Worm (Caenorhabditis elegans) whole organism, L2 larva: ENCODE data around the gene F41E6.5.

Source experiments
- alr-1 ChIP-seq: fragments of 150-350 bp; optimal IDR thresholded peaks from 2 replicates; lab custom pipeline; 2014; ENCODE audit warnings: missing biosample characterization, missing genetic modification characterization
- blmp-1 ChIP-seq: sonication (generic microtip); optimal IDR thresholded peaks from 2 replicates; lab custom pipeline; 2017; ENCODE audit warnings: missing genetic modification characterization, mild to moderate bottlenecking, missing compliant biosample characterization, antibody characterized with exemption, moderate library complexity; ENCODE audit not compliant: insufficient read depth
- egl-27 ChIP-seq: sonication (generic microtip); optimal IDR thresholded peaks from 3 replicates; lab custom pipeline; 2017; ENCODE audit warnings: missing biosample characterization, missing genetic modification reagents, missing genetic modification characterization
- lin-11 ChIP-seq: fragments of 150-350 bp; sonication (generic microtip); optimal IDR thresholded peaks from 2 replicates; lab custom pipeline; 2014; ENCODE audit warnings: missing biosample characterization, missing genetic modification characterization, inconsistent platforms, mixed read lengths
- nhr-11 ChIP-seq: fragments of 150-350 bp; optimal IDR thresholded peaks from 2 replicates; lab custom pipeline; 2014; ENCODE audit warnings: missing biosample characterization, missing genetic modification characterization
- nhr-12 ChIP-seq: fragments of 150-350 bp; optimal IDR thresholded peaks from 2 replicates; lab custom pipeline; 2014; ENCODE audit warnings: missing biosample characterization, missing genetic modification characterization
- nhr-237 ChIP-seq: fragments of 150-350 bp; optimal IDR thresholded peaks from 2 replicates; lab custom pipeline; 2014; ENCODE audit warnings: missing biosample characterization, missing genetic modification characterization
- nhr-77 ChIP-seq: fragments of 150-350 bp; optimal IDR thresholded peaks from 2 replicates; lab custom pipeline; 2014; ENCODE audit warnings: missing biosample characterization, missing genetic modification characterization
- snpc-4 ChIP-seq: fragments of 150-350 bp; optimal IDR thresholded peaks from 2 replicates; lab custom pipeline; 2014; ENCODE audit warnings: missing biosample characterization, missing genetic modification characterization
- ztf-11 ChIP-seq: sonication (generic microtip); optimal IDR thresholded peaks from 2 replicates; lab custom pipeline; 2017; ENCODE audit warnings: missing biosample characterization, missing genetic modification characterization
- ztf-4 ChIP-seq: fragments of 150-350 bp; optimal IDR thresholded peaks from 2 replicates; lab custom pipeline; 2014; ENCODE audit warnings: missing biosample characterization, missing genetic modification characterization

DNA sequence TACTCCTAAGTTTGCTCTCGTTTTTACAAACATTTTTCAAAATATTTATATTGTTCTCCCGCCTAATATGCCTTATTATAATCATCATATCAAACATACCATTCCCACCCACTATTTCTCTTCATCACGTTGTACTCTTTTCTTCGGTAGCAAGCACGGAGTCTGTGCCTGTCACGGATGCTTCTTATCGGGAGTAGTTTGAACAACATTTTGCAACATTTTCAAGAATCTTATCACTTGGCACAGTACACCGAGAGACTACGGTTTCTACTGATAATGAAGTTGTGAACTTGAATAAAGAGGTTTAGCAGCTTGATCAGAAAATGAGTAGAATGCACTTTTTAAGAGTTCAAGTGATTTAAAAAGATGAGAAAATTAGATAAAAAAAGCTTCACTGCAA lies 45.0 kb downstream of the F41E6.5 start:
- TF ChIP-seq nhr-12 (tag; lab: Kevin White, UChicago) (no peak), nhr-11 (tag; lab: Kevin White, UChicago) (no peak), snpc-4 (tag; lab: Kevin White, UChicago) (no peak), lin-11 (no peak), ztf-11 (tag; lab: Kevin White, UChicago) (no peak), nhr-77 (tag; lab: Kevin White, UChicago) (no peak), egl-27 (tag; lab: Kevin White, UChicago) (no peak), nhr-237 (tag; lab: Kevin White, UChicago) (no peak), blmp-1 (tag; lab: Kevin White, UChicago) (no peak), ztf-4 (tag; lab: Kevin White, UChicago) (no peak), alr-1 (tag; lab: Kevin White, UChicago) (no peak)
